Worm (Caenorhabditis elegans) whole organism, mixed stage, embryonic: Measurements from ENCODE around the gene C05D9.3.
A peak's percentile ranks its signal among the peaks of the same experiment; 100 is the strongest.

Experiments used
- M03D4.4 ChIP-seq: sonication (generic microtip); optimal IDR thresholded peaks from 2 replicates; lab custom pipeline; 2017; ENCODE audit warnings: mild to moderate bottlenecking, missing genetic modification characterization, missing compliant biosample characterization
- bed-3 ChIP-seq: fragments of 200-800 bp; sonication (Bioruptor generic); optimal IDR thresholded peaks from 3 replicates; lab custom pipeline; 2018; ENCODE audit warnings: mild to moderate bottlenecking, missing genetic modification characterization, moderate library complexity, missing compliant biosample characterization
- blmp-1 ChIP-seq: fragments of 150-350 bp; optimal IDR thresholded peaks from 2 replicates; lab custom pipeline; 2014; ENCODE audit warnings: missing biosample characterization, missing genetic modification characterization
- ceh-39 ChIP-seq: fragments of 150-350 bp; optimal IDR thresholded peaks from 2 replicates; lab custom pipeline; 2014; ENCODE audit warnings: missing biosample characterization, missing genetic modification characterization
- ceh-43 ChIP-seq: fragments of 200-800 bp; sonication (Bioruptor generic); optimal IDR thresholded peaks from 2 replicates; lab custom pipeline; 2018; ENCODE audit warnings: mild to moderate bottlenecking, missing genetic modification characterization, moderate library complexity, missing compliant biosample characterization
- ceh-83 ChIP-seq: fragments of 200-800 bp; sonication (Bioruptor generic); optimal IDR thresholded peaks from 2 replicates; lab custom pipeline; 2018; ENCODE audit warnings: mild to moderate bottlenecking, missing genetic modification characterization, missing compliant biosample characterization
- ces-1 ChIP-seq: fragments of 150-350 bp; optimal IDR thresholded peaks from 2 replicates; lab custom pipeline; 2014; ENCODE audit warnings: missing biosample characterization, missing genetic modification reagents, missing genetic modification characterization
- cnd-1 ChIP-seq: fragments of 200-800 bp; sonication (Bioruptor generic); optimal IDR thresholded peaks from 2 replicates; lab custom pipeline; 2018; ENCODE audit warnings: mild to moderate bottlenecking, missing genetic modification characterization, missing compliant biosample characterization
- drap-1 ChIP-seq: fragments of 200-800 bp; sonication (Bioruptor generic); optimal IDR thresholded peaks from 3 replicates; lab custom pipeline; 2018; ENCODE audit warnings: mild to moderate bottlenecking, missing genetic modification characterization, missing compliant biosample characterization
- elt-1 ChIP-seq: sonication (generic microtip); optimal IDR thresholded peaks from 2 replicates; lab custom pipeline; 2017; ENCODE audit warnings: missing genetic modification characterization, mild to moderate bottlenecking, missing compliant biosample characterization, antibody characterized with exemption, moderate library complexity, borderline replicate concordance; ENCODE audit not compliant: insufficient read depth
- elt-3 ChIP-seq: fragments of 150-350 bp; optimal IDR thresholded peaks from 2 replicates; lab custom pipeline; 2014; ENCODE audit warnings: missing biosample characterization, missing genetic modification characterization
- flh-1 ChIP-seq: fragments of 200-800 bp; sonication (Bioruptor generic); optimal IDR thresholded peaks from 2 replicates; lab custom pipeline; 2018; ENCODE audit warnings: mild to moderate bottlenecking, missing genetic modification characterization, moderate library complexity, missing compliant biosample characterization
- ham-2 ChIP-seq: fragments of 200-800 bp; sonication (Bioruptor generic); optimal IDR thresholded peaks from 2 replicates; lab custom pipeline; 2018; ENCODE audit warnings: mild to moderate bottlenecking, missing genetic modification characterization, missing compliant biosample characterization
- hlh-1 ChIP-seq: fragments of 150-350 bp; optimal IDR thresholded peaks from 2 replicates; lab custom pipeline; 2014; ENCODE audit warnings: missing biosample characterization, missing genetic modification reagents, missing genetic modification characterization
- lin-13 ChIP-seq: fragments of 150-350 bp; optimal IDR thresholded peaks from 2 replicates; lab custom pipeline; 2014; ENCODE audit warnings: missing biosample characterization, missing genetic modification characterization
- lin-32 ChIP-seq: fragments of 200-800 bp; sonication (Bioruptor generic); optimal IDR thresholded peaks from 2 replicates; lab custom pipeline; 2018; ENCODE audit warnings: mild to moderate bottlenecking, missing genetic modification characterization, missing compliant biosample characterization
- lsy-2 ChIP-seq: fragments of 150-350 bp; optimal IDR thresholded peaks from 2 replicates; lab custom pipeline; 2014; ENCODE audit warnings: missing biosample characterization, missing genetic modification characterization
- mab-5 ChIP-seq: fragments of 150-350 bp; optimal IDR thresholded peaks from 2 replicates; lab custom pipeline; 2014; ENCODE audit warnings: missing biosample characterization, missing genetic modification characterization
- mep-1 ChIP-seq: fragments of 150-350 bp; optimal IDR thresholded peaks from 2 replicates; lab custom pipeline; 2017; ENCODE audit warnings: missing biosample characterization, missing genetic modification reagents, missing genetic modification characterization, inconsistent platforms
- mls-2 ChIP-seq: sonication (generic microtip); optimal IDR thresholded peaks from 2 replicates; lab custom pipeline; 2016; ENCODE audit warnings: mild to moderate bottlenecking, missing genetic modification characterization, moderate library complexity, missing compliant biosample characterization
- nhr-12 ChIP-seq: fragments of 150-350 bp; optimal IDR thresholded peaks from 2 replicates; lab custom pipeline; 2014; ENCODE audit warnings: missing biosample characterization, missing genetic modification characterization
- nhr-2 ChIP-seq: fragments of 150-350 bp; optimal IDR thresholded peaks from 2 replicates; lab custom pipeline; 2014; ENCODE audit warnings: missing biosample characterization, missing genetic modification characterization
- nhr-237 ChIP-seq: fragments of 150-350 bp; optimal IDR thresholded peaks from 2 replicates; lab custom pipeline; 2014; ENCODE audit warnings: missing biosample characterization, missing genetic modification characterization
- nhr-28 ChIP-seq: fragments of 150-350 bp; optimal IDR thresholded peaks from 2 replicates; lab custom pipeline; 2014; ENCODE audit warnings: missing biosample characterization, missing genetic modification characterization
- nhr-76 ChIP-seq: sonication (generic microtip); optimal IDR thresholded peaks from 2 replicates; lab custom pipeline; 2017; ENCODE audit warnings: missing biosample characterization, missing genetic modification characterization
- pha-4 ChIP-seq: fragments of 150-350 bp; optimal IDR thresholded peaks from 2 replicates; lab custom pipeline; 2018; ENCODE audit warnings: missing biosample characterization, missing genetic modification reagents, missing genetic modification characterization
- sem-2 ChIP-seq: fragments of 200-800 bp; sonication (Bioruptor generic); optimal IDR thresholded peaks from 2 replicates; lab custom pipeline; 2018; ENCODE audit warnings: mild to moderate bottlenecking, missing genetic modification characterization, missing compliant biosample characterization
- snpc-4 ChIP-seq: fragments of 150-350 bp; optimal IDR thresholded peaks from 2 replicates; lab custom pipeline; 2014; ENCODE audit warnings: missing biosample characterization, missing genetic modification characterization
- sptf-1 ChIP-seq: sonication (generic microtip); optimal IDR thresholded peaks from 2 replicates; lab custom pipeline; 2017; ENCODE audit warnings: mild to moderate bottlenecking, missing genetic modification characterization, moderate library complexity, missing compliant biosample characterization
- tbx-8 ChIP-seq: fragments of 200-800 bp; sonication (Bioruptor generic); optimal IDR thresholded peaks from 2 replicates; lab custom pipeline; 2018; ENCODE audit warnings: mild to moderate bottlenecking, missing genetic modification characterization, moderate library complexity, missing compliant biosample characterization
- unc-120 ChIP-seq: sonication (generic microtip); optimal IDR thresholded peaks from 2 replicates; lab custom pipeline; 2017; ENCODE audit warnings: missing genetic modification characterization, missing compliant biosample characterization; ENCODE audit not compliant: poor library complexity, severe bottlenecking
- unc-39 ChIP-seq: fragments of 150-350 bp; optimal IDR thresholded peaks from 2 replicates; lab custom pipeline; 2014; ENCODE audit warnings: missing biosample characterization, missing genetic modification characterization
- unc-62 ChIP-seq: fragments of 150-350 bp; optimal IDR thresholded peaks from 2 replicates; lab custom pipeline; 2014; ENCODE audit warnings: missing biosample characterization, missing genetic modification reagents, missing genetic modification characterization
- zip-8 ChIP-seq: fragments of 150-350 bp; optimal IDR thresholded peaks from 2 replicates; lab custom pipeline; 2014; ENCODE audit warnings: missing biosample characterization, missing genetic modification characterization
- ztf-11 ChIP-seq: fragments of 150-350 bp; optimal IDR thresholded peaks from 2 replicates; lab custom pipeline; 2014; ENCODE audit warnings: missing biosample characterization, missing genetic modification characterization

C05D9.3 gene

DNA sequence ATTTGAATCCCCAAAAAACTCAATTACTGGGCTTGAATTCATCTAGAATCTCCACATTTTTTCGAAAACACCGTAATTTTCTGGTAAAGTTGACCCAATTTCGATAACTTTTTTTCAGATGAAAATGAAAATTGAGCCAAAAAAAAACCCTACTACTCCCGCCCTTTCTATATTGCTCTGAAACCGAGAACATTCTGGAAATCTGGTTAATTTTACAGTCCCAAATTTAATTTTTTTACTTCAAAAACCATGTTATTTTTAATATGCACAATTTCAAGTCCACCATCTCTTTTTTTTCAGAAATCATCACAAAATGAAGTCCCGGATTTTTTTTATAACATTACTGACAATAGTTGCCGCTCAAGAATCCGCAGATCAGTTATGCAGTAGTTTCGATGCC is at the start of gene C05D9.3:
C05D9.3 (plus strand) TSS at position 301 of the 400 bp plus-strand sequence.
- TF ChIP-seq lin-13 (tag; lab: Kevin White, UChicago) (no peak), unc-39 (tag; lab: Kevin White, UChicago) (no peak), tbx-8 (GFP tag; lab: Kevin White, UChicago) (no peak), elt-3 (tag; lab: Kevin White, UChicago) (no peak), sptf-1 (tag; lab: Kevin White, UChicago) (no peak), unc-120 (tag; lab: Kevin White, UChicago) (no peak), ham-2 (no peak), ceh-43 (GFP tag; lab: Kevin White, UChicago) (no peak), sem-2 (GFP tag; lab: Kevin White, UChicago) (no peak)

ce11 chrX:1062403-1063073 is 49.2 kb upstream of the C05D9.3 start, which contains the start of gene unc-1:
unc-1 (minus strand) TSS chrX:1062453.
- peak; percentile 7 for TF ChIP-seq mep-1
- peak; percentile 11 for TF ChIP-seq unc-120 (tag; lab: Kevin White, UChicago)
- peak; percentile 95 for TF ChIP-seq ces-1 (GFP tag; lab: Kevin White, UChicago)
- no peak for TF ChIP-seq mab-5
- no peak for TF ChIP-seq ceh-83 (GFP tag; lab: Kevin White, UChicago)
- no peak for TF ChIP-seq flh-1 (GFP tag; lab: Kevin White, UChicago)

ce11 chrX:1064064-1064463 is 47.6 kb upstream of the C05D9.3 start:
- TF ChIP-seq zip-8 (tag; lab: Kevin White, UChicago): no peak
- no peak for TF ChIP-seq ceh-83 (GFP tag; lab: Kevin White, UChicago)
- peak; percentile 70 for TF ChIP-seq unc-120 (tag; lab: Kevin White, UChicago)
- TF ChIP-seq ceh-43 (GFP tag; lab: Kevin White, UChicago): no peak
- peak; percentile 36 for TF ChIP-seq hlh-1 (tag; lab: Kevin White, UChicago)
- TF ChIP-seq ceh-39: no peak
- TF ChIP-seq mab-5: no peak
- TF ChIP-seq flh-1 (GFP tag; lab: Kevin White, UChicago): no peak
- no peak for TF ChIP-seq tbx-8 (GFP tag; lab: Kevin White, UChicago)
- TF ChIP-seq unc-62 (GFP tag; lab: Kevin White, UChicago): peak; percentile 34
- no peak for TF ChIP-seq nhr-2 (tag; lab: Kevin White, UChicago)
- no peak for TF ChIP-seq lin-32
- no peak for TF ChIP-seq nhr-28 (tag; lab: Kevin White, UChicago)
- peak; percentile 0 for TF ChIP-seq lsy-2
- no peak for TF ChIP-seq ham-2
- peak; percentile 23 for TF ChIP-seq mls-2 (tag; lab: Kevin White, UChicago)
- TF ChIP-seq pha-4: no peak
- TF ChIP-seq lin-13 (tag; lab: Kevin White, UChicago): no peak
- no peak for TF ChIP-seq nhr-76
- TF ChIP-seq mep-1: no peak
- peak; percentile 62 for TF ChIP-seq ces-1 (GFP tag; lab: Kevin White, UChicago)
- no peak for TF ChIP-seq snpc-4
- TF ChIP-seq elt-3 (tag; lab: Kevin White, UChicago): no peak
- TF ChIP-seq ztf-11: no peak
- no peak for TF ChIP-seq sem-2 (GFP tag; lab: Kevin White, UChicago)
- TF ChIP-seq M03D4.4 (tag; lab: Kevin White, UChicago): no peak
- TF ChIP-seq drap-1 (GFP tag; lab: Kevin White, UChicago): peak; percentile 31
- TF ChIP-seq bed-3 (GFP tag; lab: Kevin White, UChicago): no peak
- TF ChIP-seq cnd-1: no peak
- TF ChIP-seq nhr-12 (tag; lab: Kevin White, UChicago): no peak
- TF ChIP-seq elt-1 (tag; lab: Kevin White, UChicago): no peak
- TF ChIP-seq sptf-1 (tag; lab: Kevin White, UChicago): peak; percentile 54
- TF ChIP-seq nhr-237 (tag; lab: Kevin White, UChicago): no peak
- TF ChIP-seq unc-39 (tag; lab: Kevin White, UChicago): no peak
- no peak for TF ChIP-seq blmp-1 (tag; lab: Kevin White, UChicago)
- TF ChIP-seq, all 35 proteins: peak for 8
